Worm (Caenorhabditis elegans) whole organism, early embryonic: ENCODE measurements around the gene C33A11.2.
A peak's percentile ranks its signal among the peaks of the same experiment; 100 is the strongest.

ENCODE experiments used
- B0310.2 ChIP-seq: sonication (generic microtip); optimal IDR thresholded peaks from 2 replicates; lab custom pipeline; 2016; ENCODE audit warnings: mild to moderate bottlenecking, missing genetic modification characterization, missing compliant biosample characterization
- F13C5.2 ChIP-seq: sonication (generic microtip); optimal IDR thresholded peaks from 2 replicates; lab custom pipeline; 2017; ENCODE audit warnings: mild to moderate bottlenecking, missing genetic modification characterization, inconsistent platforms, missing compliant biosample characterization
- aly-1 ChIP-seq: sonication (generic microtip); optimal IDR thresholded peaks from 2 replicates; lab custom pipeline; 2016; ENCODE audit warnings: missing genetic modification characterization, missing compliant biosample characterization
- ama-1 ChIP-seq: fragments of 150-350 bp; optimal IDR thresholded peaks from 2 replicates; lab custom pipeline; 2014
- ceh-13 ChIP-seq: fragments of 200-800 bp; sonication (Bioruptor generic); optimal IDR thresholded peaks from 2 replicates; lab custom pipeline; 2018; ENCODE audit warnings: mild to moderate bottlenecking, missing genetic modification characterization, missing compliant biosample characterization
- ceh-36 ChIP-seq: sonication (generic microtip); optimal IDR thresholded peaks from 2 replicates; lab custom pipeline; 2016; ENCODE audit warnings: missing genetic modification characterization, inconsistent platforms, missing compliant biosample characterization
- ets-7 ChIP-seq: sonication (generic microtip); optimal IDR thresholded peaks from 2 replicates; lab custom pipeline; 2016; ENCODE audit warnings: missing genotype, missing genetic modification characterization, missing compliant biosample characterization
- flt-1 ChIP-seq: fragments of 200-800 bp; sonication (Bioruptor generic); IDR thresholded peaks from 2 replicates; pipeline ENCODE4 v1.3.6; 2022; ENCODE audit warnings: missing genetic modification characterization, missing compliant biosample characterization
- hmbx-1 ChIP-seq: sonication (generic microtip); optimal IDR thresholded peaks from 2 replicates; lab custom pipeline; 2016; ENCODE audit warnings: mild to moderate bottlenecking, missing genetic modification characterization, missing compliant biosample characterization
- hmg-4 ChIP-seq: fragments of 200-800 bp; sonication (Bioruptor generic); optimal IDR thresholded peaks from 2 replicates; lab custom pipeline; 2018; ENCODE audit warnings: mild to moderate bottlenecking, missing genetic modification characterization, missing compliant biosample characterization
- hnd-1 ChIP-seq: sonication (generic microtip); optimal IDR thresholded peaks from 2 replicates; lab custom pipeline; 2016; ENCODE audit warnings: missing genetic modification characterization, missing compliant biosample characterization
- pes-1 ChIP-seq: fragments of 200-800 bp; sonication (Bioruptor generic); IDR thresholded peaks from 2 replicates; pipeline ENCODE4 v1.3.6; 2022; ENCODE audit warnings: missing genetic modification reagents, missing genetic modification characterization, missing compliant biosample characterization
- scrt-1 ChIP-seq: fragments of 200-800 bp; sonication (Bioruptor generic); IDR thresholded peaks from 2 replicates; pipeline ENCODE4 v1.3.6; 2022; ENCODE audit warnings: missing genetic modification characterization, missing compliant biosample characterization
- sea-1 ChIP-seq: fragments of 200-800 bp; sonication (Bioruptor generic); conservative IDR thresholded peaks from 2 replicates; pipeline ENCODE4 v1.3.6; 2022; ENCODE audit warnings: missing genetic modification characterization, missing compliant biosample characterization
- tbx-11 ChIP-seq: fragments of 200-800 bp; sonication (Bioruptor generic); IDR thresholded peaks from 2 replicates; pipeline ENCODE4 v1.3.6; 2022; ENCODE audit warnings: missing genetic modification characterization, missing compliant biosample characterization
- tbx-37 ChIP-seq: fragments of 200-800 bp; sonication (Bioruptor generic); conservative IDR thresholded peaks from 2 replicates; pipeline ENCODE4 v1.3.6; 2022; ENCODE audit warnings: missing genetic modification reagents, missing genetic modification characterization, missing compliant biosample characterization
- tra-4 ChIP-seq: sonication (generic microtip); optimal IDR thresholded peaks from 2 replicates; lab custom pipeline; 2017; ENCODE audit warnings: missing genetic modification characterization, missing compliant biosample characterization

C33A11.2 gene

ce11 chrX:15342744-15343259 is 23.0 kb upstream of the C33A11.2 start:
- TF ChIP-seq ets-7 (no peak), F13C5.2 (no peak), ceh-13 (GFP tag; lab: Kevin White, UChicago) (no peak), ceh-36 (tag; lab: Kevin White, UChicago) (no peak), tra-4 (tag; lab: Kevin White, UChicago) (no peak), hnd-1 (tag; lab: Kevin White, UChicago) (no peak), scrt-1 (no peak), flt-1 (no peak), B0310.2 (tag; lab: Kevin White, UChicago) (no peak), pes-1 (GFP tag; lab: Robert Waterston, UW) (no peak), hmg-4 (GFP tag; lab: Kevin White, UChicago) (no peak), aly-1 (tag; lab: Kevin White, UChicago) (no peak), hmbx-1 (no peak), tbx-37 (GFP tag; lab: Robert Waterston, UW) (no peak), tbx-11 (GFP tag; lab: Robert Waterston, UW) (no peak), sea-1 (GFP tag; lab: Robert Waterston, UW) (no peak)

ce11 chrX:15343971-15344370 is 21.8 kb upstream of the C33A11.2 start:
- TF ChIP-seq tbx-11 (GFP tag; lab: Robert Waterston, UW) = no peak
- no peak for TF ChIP-seq scrt-1
- no peak for TF ChIP-seq ets-7
- no peak for TF ChIP-seq hmbx-1
- TF ChIP-seq pes-1 (GFP tag; lab: Robert Waterston, UW) = no peak
- TF ChIP-seq ceh-36 (tag; lab: Kevin White, UChicago) = no peak
- no peak for TF ChIP-seq tra-4 (tag; lab: Kevin White, UChicago)
- TF ChIP-seq F13C5.2 = no peak
- TF ChIP-seq ama-1 (lab: Kevin White, UChicago) = no peak
- no peak for TF ChIP-seq aly-1 (tag; lab: Kevin White, UChicago)
- no peak for TF ChIP-seq tbx-37 (GFP tag; lab: Robert Waterston, UW)
- no peak for TF ChIP-seq hnd-1 (tag; lab: Kevin White, UChicago)
- TF ChIP-seq sea-1 (GFP tag; lab: Robert Waterston, UW) = no peak
- TF ChIP-seq ceh-13 (GFP tag; lab: Kevin White, UChicago) = no peak
- TF ChIP-seq B0310.2 (tag; lab: Kevin White, UChicago) = no peak
- no peak for TF ChIP-seq flt-1
- TF ChIP-seq hmg-4 (GFP tag; lab: Kevin White, UChicago) = no peak

- TF ChIP-seq hnd-1 (tag; lab: Kevin White, UChicago) = no peak
- TF ChIP-seq pes-1 (GFP tag; lab: Robert Waterston, UW) = no peak
- no peak for TF ChIP-seq ama-1 (lab: Kevin White, UChicago)
- no peak for TF ChIP-seq flt-1
- no peak for TF ChIP-seq B0310.2 (tag; lab: Kevin White, UChicago)
- no peak for TF ChIP-seq ceh-36 (tag; lab: Kevin White, UChicago)
- TF ChIP-seq tra-4 (tag; lab: Kevin White, UChicago) = no peak
- TF ChIP-seq F13C5.2 = no peak
- no peak for TF ChIP-seq hmbx-1
- no peak for TF ChIP-seq sea-1 (GFP tag; lab: Robert Waterston, UW)
- TF ChIP-seq scrt-1 = no peak
- TF ChIP-seq ceh-13 (GFP tag; lab: Kevin White, UChicago) = no peak
- no peak for TF ChIP-seq aly-1 (tag; lab: Kevin White, UChicago)
- TF ChIP-seq tbx-37 (GFP tag; lab: Robert Waterston, UW) = no peak
- no peak for TF ChIP-seq hmg-4 (GFP tag; lab: Kevin White, UChicago)
- TF ChIP-seq ets-7 = no peak
Observed at ce11 chrX:15345346-15346198, 20.2 kb upstream of the C33A11.2 start.

- TF ChIP-seq tra-4 (tag; lab: Kevin White, UChicago) (no peak), sea-1 (GFP tag; lab: Robert Waterston, UW) (no peak), tbx-11 (GFP tag; lab: Robert Waterston, UW) (no peak), pes-1 (GFP tag; lab: Robert Waterston, UW) (no peak), scrt-1 (no peak), tbx-37 (GFP tag; lab: Robert Waterston, UW) (no peak), hnd-1 (tag; lab: Kevin White, UChicago) (no peak), ceh-13 (GFP tag; lab: Kevin White, UChicago) (no peak), flt-1 (peak; percentile 18; the same call in 1 of the 2 replicates), hmg-4 (GFP tag; lab: Kevin White, UChicago) (peak; percentile 79)
Observed at ce11 chrX:15347680-15348079, 18.1 kb upstream of the C33A11.2 start.

- no peak for TF ChIP-seq tbx-37 (GFP tag; lab: Robert Waterston, UW)
- TF ChIP-seq hmg-4 (GFP tag; lab: Kevin White, UChicago) = no peak
- TF ChIP-seq pes-1 (GFP tag; lab: Robert Waterston, UW) = no peak
- no peak for TF ChIP-seq F13C5.2
- TF ChIP-seq aly-1 (tag; lab: Kevin White, UChicago) = no peak
- TF ChIP-seq sea-1 (GFP tag; lab: Robert Waterston, UW) = no peak
- no peak for TF ChIP-seq hmbx-1
- no peak for TF ChIP-seq tbx-11 (GFP tag; lab: Robert Waterston, UW)
- TF ChIP-seq B0310.2 (tag; lab: Kevin White, UChicago) = no peak
- no peak for TF ChIP-seq tra-4 (tag; lab: Kevin White, UChicago)
- no peak for TF ChIP-seq ceh-36 (tag; lab: Kevin White, UChicago)
- no peak for TF ChIP-seq ceh-13 (GFP tag; lab: Kevin White, UChicago)
- TF ChIP-seq ets-7 = no peak
Observed at ce11 chrX:15352871-15353270, 12.9 kb upstream of the C33A11.2 start.

ce11 chrX:15353874-15354480 is 11.8 kb upstream of the C33A11.2 start:
- TF ChIP-seq hmg-4 (GFP tag; lab: Kevin White, UChicago) (peak; percentile 23), ets-7 (no peak), hnd-1 (tag; lab: Kevin White, UChicago) (no peak)
